Worm (Caenorhabditis elegans): ENCODE measurements around the gene sip-1.

sip-1 gene

ce11 chrIII:10523025-10523424 is 16.4 kb upstream of the sip-1 start:
- no peak for TF ChIP-seq elt-1 (tag; optimal IDR thresholded peaks at IDR 0.05; ENCODE audit: borderline replicate concordance, insufficient read depth)
- TF ChIP-seq nhr-12 (tag; optimal IDR thresholded peaks at IDR 0.05): no peak
- no peak for TF ChIP-seq blmp-1 (tag; optimal IDR thresholded peaks at IDR 0.05)
- no peak for TF ChIP-seq nhr-76 (tag; optimal IDR thresholded peaks at IDR 0.05)
- TF ChIP-seq sem-2 (GFP tag; optimal IDR thresholded peaks at IDR 0.05): no peak
- no peak for TF ChIP-seq unc-62 (GFP tag; optimal IDR thresholded peaks at IDR 0.05)
- no peak for TF ChIP-seq ham-2 (GFP tag; optimal IDR thresholded peaks at IDR 0.05)
- TF ChIP-seq elt-3 (tag; optimal IDR thresholded peaks at IDR 0.05): no peak
- no peak for TF ChIP-seq drap-1 (GFP tag; optimal IDR thresholded peaks at IDR 0.05)
- no peak for TF ChIP-seq ceh-83 (GFP tag; optimal IDR thresholded peaks at IDR 0.05)
- TF ChIP-seq zip-8 (tag; optimal IDR thresholded peaks at IDR 0.05): no peak

- TF ChIP-seq elt-3 (tag; optimal IDR thresholded peaks at IDR 0.05) (no peak), ceh-39 (tag; optimal IDR thresholded peaks at IDR 0.05) (no peak), ham-2 (GFP tag; optimal IDR thresholded peaks at IDR 0.05) (no peak), blmp-1 (tag; optimal IDR thresholded peaks at IDR 0.05) (no peak), hlh-1 (tag; optimal IDR thresholded peaks at IDR 0.05) (no peak), zip-8 (tag; optimal IDR thresholded peaks at IDR 0.05) (no peak), elt-1 (tag; optimal IDR thresholded peaks at IDR 0.05; ENCODE audit: borderline replicate concordance, insufficient read depth) (no peak), lin-32 (GFP tag; optimal IDR thresholded peaks at IDR 0.05) (no peak), ces-1 (GFP tag; optimal IDR thresholded peaks at IDR 0.05) (no peak), unc-120 (tag; optimal IDR thresholded peaks at IDR 0.05; ENCODE audit: poor library complexity, severe bottlenecking) (no peak), mls-2 (tag; optimal IDR thresholded peaks at IDR 0.05) (no peak), sptf-1 (tag; optimal IDR thresholded peaks at IDR 0.05) (no peak)
Observed at ce11 chrIII:10521219-10521618, 14.6 kb upstream of the sip-1 start.

ce11 chrIII:10520523-10520922 is 13.9 kb upstream of the sip-1 start, which contains the start of gene unc-49:
Gene unc-49, plus strand, starts transcription at chrIII:10520762.
- TF ChIP-seq ces-1 (GFP tag; optimal IDR thresholded peaks at IDR 0.05) (no peak), unc-62 (GFP tag; optimal IDR thresholded peaks at IDR 0.05) (peak; percentile 22), unc-120 (tag; optimal IDR thresholded peaks at IDR 0.05; ENCODE audit: poor library complexity, severe bottlenecking) (peak; percentile 47), hlh-1 (tag; optimal IDR thresholded peaks at IDR 0.05) (peak; percentile 62)

- TF ChIP-seq nhr-12 (tag; optimal IDR thresholded peaks at IDR 0.05) (no peak), mep-1 (tag; optimal IDR thresholded peaks at IDR 0.05) (no peak), cnd-1 (tag; optimal IDR thresholded peaks at IDR 0.05) (no peak), mls-2 (tag; optimal IDR thresholded peaks at IDR 0.05) (no peak), mab-5 (tag; optimal IDR thresholded peaks at IDR 0.05) (no peak), zip-8 (tag; optimal IDR thresholded peaks at IDR 0.05) (no peak), flh-1 (GFP tag; optimal IDR thresholded peaks at IDR 0.05) (no peak)
Observed at ce11 chrIII:10519615-10520014, 13.0 kb upstream of the sip-1 start.

- TF ChIP-seq nhr-12 (tag; optimal IDR thresholded peaks at IDR 0.05) (no peak), unc-120 (tag; optimal IDR thresholded peaks at IDR 0.05; ENCODE audit: poor library complexity, severe bottlenecking) (no peak), lin-13 (tag; optimal IDR thresholded peaks at IDR 0.05) (no peak), flh-1 (GFP tag; optimal IDR thresholded peaks at IDR 0.05) (no peak)
Observed at ce11 chrIII:10518884-10519283, 12.3 kb upstream of the sip-1 start.

ce11 chrIII:10515751-10516150 is 9.2 kb upstream of the sip-1 start:
- TF ChIP-seq bed-3 (GFP tag; optimal IDR thresholded peaks at IDR 0.05) (no peak), pha-4 (tag; optimal IDR thresholded peaks at IDR 0.05) (no peak), mls-2 (tag; optimal IDR thresholded peaks at IDR 0.05) (no peak), flh-1 (GFP tag; optimal IDR thresholded peaks at IDR 0.05) (no peak), blmp-1 (tag; optimal IDR thresholded peaks at IDR 0.05) (no peak), ces-1 (GFP tag; optimal IDR thresholded peaks at IDR 0.05) (no peak), hlh-1 (tag; optimal IDR thresholded peaks at IDR 0.05) (no peak), unc-39 (tag; optimal IDR thresholded peaks at IDR 0.05) (no peak), nhr-237 (tag; optimal IDR thresholded peaks at IDR 0.05) (no peak), nhr-2 (tag; optimal IDR thresholded peaks at IDR 0.05) (no peak), lin-13 (tag; optimal IDR thresholded peaks at IDR 0.05) (no peak), nhr-28 (tag; optimal IDR thresholded peaks at IDR 0.05) (no peak), snpc-4 (tag; optimal IDR thresholded peaks at IDR 0.05) (no peak), ztf-11 (tag; optimal IDR thresholded peaks at IDR 0.05) (no peak), drap-1 (GFP tag; optimal IDR thresholded peaks at IDR 0.05) (no peak)

All from whole organism, mixed stage, embryonic.